Fruit fly (Drosophila melanogaster): ENCODE results near the gene CG34134.

dm6 chr2L:8203748-8204147 is 13.2 kb upstream of the CG34134 start:
- TF ChIP-seq CG6808 (GFP tag; optimal IDR thresholded peaks at IDR 0.05) (no peak), Gug (GFP tag; IDR thresholded peaks at IDR 0.05) (no peak), CG32006 (GFP tag; optimal IDR thresholded peaks at IDR 0.05) (no peak), CG6792 (GFP tag; optimal IDR thresholded peaks at IDR 0.05) (no peak)

Measured in whole organism, prepupa.